Fruit fly (Drosophila melanogaster) whole organism, embryonic: ENCODE data around the gene Mst89B.

Source experiments
- Blimp-1 ChIP-seq: fragments of 200-800 bp; sonication (Bioruptor generic); optimal IDR thresholded peaks from 3 replicates; lab custom pipeline; 2018; ENCODE audit warnings: missing biosample characterization, missing genetic modification characterization, mild to moderate bottlenecking, moderate library complexity, missing genetic modification reagents
- CG10543 ChIP-seq: fragments of 200-800 bp; sonication (Bioruptor generic); optimal IDR thresholded peaks from 3 replicates; lab custom pipeline; 2017; ENCODE audit warnings: missing biosample characterization, mild to moderate bottlenecking, missing genetic modification characterization, moderate library complexity
- CG11504 ChIP-seq: fragments of 200-800 bp; sonication (Bioruptor generic); optimal IDR thresholded peaks from 3 replicates; lab custom pipeline; 2019; ENCODE audit warnings: missing biosample characterization, mild to moderate bottlenecking, missing genetic modification characterization, moderate library complexity
- CG12769 ChIP-seq: fragments of 200-800 bp; sonication (Bioruptor generic); optimal IDR thresholded peaks from 2 replicates; lab custom pipeline; 2019; ENCODE audit warnings: missing biosample characterization, mild to moderate bottlenecking, missing genetic modification characterization, moderate library complexity
- CG13894 ChIP-seq: fragments of 200-800 bp; sonication (Bioruptor generic); optimal IDR thresholded peaks from 3 replicates; lab custom pipeline; 2018; ENCODE audit warnings: missing biosample characterization, mild to moderate bottlenecking, missing genetic modification characterization, moderate library complexity
- CG15269 ChIP-seq: fragments of 200-800 bp; sonication (Bioruptor generic); optimal IDR thresholded peaks from 2 replicates; lab custom pipeline; 2018; ENCODE audit warnings: missing biosample characterization, mild to moderate bottlenecking, missing genetic modification characterization, moderate library complexity
- CG15514 ChIP-seq: fragments of 200-800 bp; sonication (Bioruptor generic); optimal IDR thresholded peaks from 3 replicates; lab custom pipeline; 2017; ENCODE audit warnings: missing biosample characterization, missing genetic modification characterization, mild to moderate bottlenecking, moderate library complexity, missing genetic modification reagents
- CG17385 ChIP-seq: fragments of 200-800 bp; sonication (Bioruptor generic); optimal IDR thresholded peaks from 3 replicates; lab custom pipeline; 2018; ENCODE audit warnings: missing biosample characterization, mild to moderate bottlenecking, missing genetic modification characterization
- CG18599 ChIP-seq: fragments of 200-800 bp; sonication (Bioruptor generic); optimal IDR thresholded peaks from 3 replicates; lab custom pipeline; 2017; ENCODE audit warnings: missing biosample characterization, missing genetic modification characterization, mild to moderate bottlenecking, moderate library complexity, missing genetic modification reagents
- CG5180 ChIP-seq: fragments of 200-800 bp; sonication (Bioruptor generic); optimal IDR thresholded peaks from 3 replicates; lab custom pipeline; 2017; ENCODE audit warnings: missing biosample characterization, missing genetic modification characterization, mild to moderate bottlenecking, moderate library complexity, missing genetic modification reagents
- CG6765 ChIP-seq: fragments of 200-800 bp; sonication (Bioruptor generic); optimal IDR thresholded peaks from 3 replicates; lab custom pipeline; 2017; ENCODE audit warnings: missing biosample characterization, mild to moderate bottlenecking, missing genetic modification characterization
- CG8290 ChIP-seq, 3 experiments: fragments of 200-800 bp; sonication (Bioruptor generic); optimal IDR thresholded peaks; 2 replicates each; lab custom pipeline; 2016 to 2019; ENCODE audit warnings: missing biosample characterization in 3 of 3, missing genetic modification characterization in 3 of 3, mild to moderate bottlenecking in 2 of 3, moderate library complexity in 1 of 3
- CG9609 ChIP-seq: fragments of 200-800 bp; sonication (Bioruptor generic); optimal IDR thresholded peaks from 3 replicates; lab custom pipeline; 2016; ENCODE audit warnings: missing biosample characterization, missing genetic modification characterization
- D ChIP-seq, 2 experiments: fragments of 200-800 bp in 1 of 2; fragments of >200 bp in 1 of 2; sonication (Bioruptor generic) in 1 of 2; optimal IDR thresholded peaks; 2 replicates in 1 of 2; 3 replicates in 1 of 2; lab custom pipeline; 2017; ENCODE audit warnings: mild to moderate bottlenecking in 1 of 2, missing biosample characterization in 1 of 2, missing genetic modification characterization in 1 of 2, missing genetic modification reagents in 1 of 2
- Deaf1 ChIP-seq: fragments of 200-800 bp; optimal IDR thresholded peaks from 3 replicates; lab custom pipeline; 2019; ENCODE audit warnings: missing biosample characterization, mild to moderate bottlenecking, missing genetic modification characterization, moderate library complexity
- Ets65A ChIP-seq: fragments of 200-800 bp; sonication (Bioruptor generic); peaks from one replicate; lab custom pipeline; 2016; ENCODE audit warnings: missing biosample characterization, missing genetic modification characterization
- Fer1 ChIP-seq: fragments of 200-800 bp; sonication (Bioruptor generic); optimal IDR thresholded peaks from 2 replicates; lab custom pipeline; 2017; ENCODE audit warnings: missing biosample characterization, mild to moderate bottlenecking, missing genetic modification characterization
- Hr39 ChIP-seq: fragments of >200 bp; optimal IDR thresholded peaks from 2 replicates; lab custom pipeline; 2017
- Lhr ChIP-seq: fragments of 200-800 bp; sonication (Bioruptor generic); optimal IDR thresholded peaks from 3 replicates; lab custom pipeline; 2017; ENCODE audit warnings: mild to moderate bottlenecking, missing biosample characterization, missing genetic modification reagents, missing genetic modification characterization
- Med ChIP-seq: fragments of 200-800 bp; sonication (Bioruptor generic); peaks from one replicate; lab custom pipeline; 2016; ENCODE audit warnings: missing biosample characterization, missing genetic modification characterization, mild to moderate bottlenecking, inconsistent platforms, moderate library complexity
- Nf-YB ChIP-seq: fragments of 200-800 bp; sonication (Bioruptor generic); optimal IDR thresholded peaks from 3 replicates; lab custom pipeline; 2019; ENCODE audit warnings: missing biosample characterization, mild to moderate bottlenecking, missing genetic modification characterization, moderate library complexity
- Sox100B ChIP-seq: fragments of 200-800 bp; sonication (Bioruptor generic); optimal IDR thresholded peaks from 3 replicates; lab custom pipeline; 2018; ENCODE audit warnings: missing biosample characterization, mild to moderate bottlenecking, missing genetic modification characterization
- Spps ChIP-seq: fragments of 200-800 bp; sonication (Bioruptor generic); optimal IDR thresholded peaks from 2 replicates; lab custom pipeline; 2018; ENCODE audit warnings: missing biosample characterization, mild to moderate bottlenecking, missing genetic modification characterization
- abd-A ChIP-seq: fragments of 200-800 bp; sonication (Bioruptor generic); optimal IDR thresholded peaks from 3 replicates; lab custom pipeline; 2019; ENCODE audit warnings: missing biosample characterization, mild to moderate bottlenecking, missing genetic modification characterization, moderate library complexity
- bsh ChIP-seq, 2 experiments: fragments of 200-800 bp; sonication (Bioruptor generic); optimal IDR thresholded peaks; 2 replicates each; lab custom pipeline; 2017 to 2018; ENCODE audit warnings: mild to moderate bottlenecking in 2 of 2, missing biosample characterization in 2 of 2, missing genetic modification characterization in 2 of 2, moderate library complexity in 1 of 2
- btn ChIP-seq: fragments of 200-800 bp; sonication (Bioruptor generic); optimal IDR thresholded peaks from 2 replicates; lab custom pipeline; 2016; ENCODE audit warnings: missing biosample characterization, missing genetic modification characterization
- crp ChIP-seq, 2 experiments: fragments of 200-800 bp; sonication (Bioruptor generic); optimal IDR thresholded peaks; 2 replicates in 1 of 2; 3 replicates in 1 of 2; lab custom pipeline; 2017; ENCODE audit warnings: missing biosample characterization in 2 of 2, missing genetic modification characterization in 2 of 2, mild to moderate bottlenecking in 1 of 2, moderate library complexity in 1 of 2
- gce ChIP-seq: fragments of 200-800 bp; sonication (Bioruptor generic); IDR thresholded peaks from 3 replicates; pipeline ENCODE4 v1.3.6; 2022; ENCODE audit warnings: missing biosample characterization, missing genetic modification characterization
- hb ChIP-seq: fragments of 200-800 bp; sonication (Bioruptor generic); IDR thresholded peaks from 3 replicates; pipeline ENCODE4 v1.3.6; 2022; ENCODE audit warnings: missing biosample characterization, missing genetic modification characterization; ENCODE audit not compliant: partially characterized antibody
- lab ChIP-seq: fragments of 200-800 bp; sonication (Bioruptor generic); optimal IDR thresholded peaks from 3 replicates; lab custom pipeline; 2017; ENCODE audit warnings: missing biosample characterization, missing genetic modification characterization, mild to moderate bottlenecking, moderate library complexity, missing genetic modification reagents
- lbe ChIP-seq: fragments of 200-800 bp; sonication (Bioruptor generic); optimal IDR thresholded peaks from 2 replicates; lab custom pipeline; 2016; ENCODE audit warnings: missing biosample characterization, mild to moderate bottlenecking, missing genetic modification characterization
- mirr ChIP-seq: fragments of 200-800 bp; sonication (Bioruptor generic); optimal IDR thresholded peaks from 3 replicates; lab custom pipeline; 2018; ENCODE audit warnings: missing biosample characterization, mild to moderate bottlenecking, missing genetic modification characterization
- sim ChIP-seq: fragments of 200-800 bp; sonication (Bioruptor generic); IDR thresholded peaks from 2 replicates; pipeline ENCODE4 v1.3.6; 2022; ENCODE audit warnings: missing biosample characterization, missing genetic modification characterization
- stwl ChIP-seq: fragments of 200-800 bp; sonication (Bioruptor generic); optimal IDR thresholded peaks from 3 replicates; lab custom pipeline; 2018; ENCODE audit warnings: missing biosample characterization, mild to moderate bottlenecking, missing genetic modification characterization, moderate library complexity
- sug ChIP-seq: fragments of 200-800 bp; optimal IDR thresholded peaks from 2 replicates; lab custom pipeline; 2019; ENCODE audit warnings: missing biosample characterization, mild to moderate bottlenecking, missing genetic modification characterization, moderate library complexity
- tap ChIP-seq: fragments of 200-800 bp; optimal IDR thresholded peaks from 3 replicates; lab custom pipeline; 2019; ENCODE audit warnings: missing biosample characterization, mild to moderate bottlenecking, missing genetic modification characterization, moderate library complexity
- wek ChIP-seq: fragments of 200-800 bp; sonication (Bioruptor generic); optimal IDR thresholded peaks from 3 replicates; lab custom pipeline; 2018; ENCODE audit warnings: missing biosample characterization, mild to moderate bottlenecking, missing genetic modification characterization, moderate library complexity

Mst89B gene

dm6 chr3R:16251270-16251925 lies 15.4 kb upstream of the Mst89B start (continued):
- TF ChIP-seq gce (GFP tag; lab: Robert Waterston, UW) (no peak), Blimp-1 (GFP tag; lab: Kevin White, UChicago) (no peak), D (optimal IDR thresholded peaks at IDR 0.05; lab: Kevin White, UChicago) (peak; percentile 93), D (GFP tag; optimal IDR thresholded peaks at IDR 0.05; lab: Kevin White, UChicago) (no peak), tap (tag; lab: Kevin White, UChicago) (no peak), lbe (no peak), Ets65A (GFP tag; lab: Kevin White, UChicago) (peak; percentile 51)

dm6 chr3R:16251926-16252287 lies 14.9 kb upstream of the Mst89B start:
- TF ChIP-seq abd-A (tag; lab: Kevin White, UChicago) (peak; percentile 28), sim (GFP tag; lab: Robert Waterston, UW) (no peak), CG11504 (peak; percentile 37), CG18599 (GFP tag; lab: Kevin White, UChicago) (peak; percentile 12), CG5180 (GFP tag; lab: Kevin White, UChicago) (peak; percentile 15), CG15514 (peak; percentile 44), Deaf1 (tag; lab: Kevin White, UChicago) (peak; percentile 94), mirr (GFP tag; lab: Kevin White, UChicago) (peak; percentile 12), CG6765 (GFP tag; lab: Kevin White, UChicago) (peak; percentile 22), sug (peak; percentile 3), Sox100B (GFP tag; lab: Kevin White, UChicago) (no peak), Nf-YB (GFP tag; lab: Kevin White, UChicago) (no peak), lab (GFP tag; lab: Kevin White, UChicago) (peak; percentile 12), Med (peak; percentile 71), CG17385 (GFP tag; lab: Kevin White, UChicago) (no peak), CG10543 (peak; percentile 68), stwl (tag; lab: Kevin White, UChicago) (no peak), CG15269 (tag; lab: Kevin White, UChicago) (peak; percentile 3), CG13894 (tag; lab: Kevin White, UChicago) (peak; percentile 94), Fer1 (GFP tag; lab: Kevin White, UChicago) (peak; percentile 4), btn (GFP tag; lab: Kevin White, UChicago) (no peak), crp (GFP tag; optimal IDR thresholded peaks at IDR 0.05; lab: Kevin White, UChicago) (peak in 1 of 2 experiments; percentile 50), Lhr (no peak), hb (no peak), wek (GFP tag; lab: Kevin White, UChicago) (no peak), CG8290 (GFP tag; optimal IDR thresholded peaks at IDR 0.05; lab: Kevin White, UChicago) (no peak), CG8290 (tag; optimal IDR thresholded peaks at IDR 0.05; lab: Kevin White, UChicago) (peak in 1 of 2 experiments; percentile 69), bsh (GFP tag; optimal IDR thresholded peaks at IDR 0.05; lab: Kevin White, UChicago) (no peak), Spps (no peak), CG12769 (tag; lab: Kevin White, UChicago) (peak; percentile 21), CG9609 (GFP tag; lab: Kevin White, UChicago) (no peak), Hr39 (no peak)
